Fruit fly (Drosophila melanogaster) whole organism, embryonic: ENCODE measurements around the gene CG13670.

Experiments used
- Aef1 ChIP-seq: fragments of 200-800 bp; sonication (Bioruptor generic); IDR thresholded peaks from 3 replicates; pipeline ENCODE4 v1.3.6; 2022; ENCODE audit warnings: missing biosample characterization, missing genetic modification characterization
- Atf6 ChIP-seq: fragments of 200-800 bp; sonication (Bioruptor generic); IDR thresholded peaks from 2 replicates; pipeline ENCODE4 v1.3.6; 2022; ENCODE audit warnings: missing biosample characterization, missing genetic modification characterization
- CG10321 ChIP-seq: fragments of 200-800 bp; sonication (Bioruptor generic); IDR thresholded peaks from 2 replicates; pipeline ENCODE4 v1.3.6; 2022; ENCODE audit warnings: missing biosample characterization, missing genetic modification characterization
- CG10543 ChIP-seq: fragments of 200-800 bp; sonication (Bioruptor generic); optimal IDR thresholded peaks from 3 replicates; lab custom pipeline; 2017; ENCODE audit warnings: missing biosample characterization, mild to moderate bottlenecking, missing genetic modification characterization, moderate library complexity
- CG11398 ChIP-seq: fragments of 200-800 bp; sonication (Bioruptor generic); optimal IDR thresholded peaks from 2 replicates; lab custom pipeline; 2016; ENCODE audit warnings: missing biosample characterization, missing genetic modification characterization
- CG11456 ChIP-seq: fragments of 200-800 bp; sonication (Bioruptor generic); IDR thresholded peaks from 3 replicates; pipeline ENCODE4 v1.3.6; 2022; ENCODE audit warnings: missing biosample characterization, missing genetic modification characterization
- CG12071 ChIP-seq: fragments of 200-800 bp; sonication (Bioruptor generic); optimal IDR thresholded peaks from 3 replicates; lab custom pipeline; 2018; ENCODE audit warnings: missing biosample characterization, mild to moderate bottlenecking, missing genetic modification characterization
- CG12236 ChIP-seq: fragments of 200-800 bp; sonication (Bioruptor generic); optimal IDR thresholded peaks from 2 replicates; lab custom pipeline; 2016; ENCODE audit warnings: missing biosample characterization, missing genetic modification characterization
- CG12391 ChIP-seq: fragments of 200-800 bp; sonication (Bioruptor generic); optimal IDR thresholded peaks from 3 replicates; lab custom pipeline; 2018; ENCODE audit warnings: missing biosample characterization, mild to moderate bottlenecking, missing genetic modification characterization, moderate library complexity
- CG13775 ChIP-seq: fragments of 200-800 bp; sonication (Bioruptor generic); optimal IDR thresholded peaks from 3 replicates; lab custom pipeline; 2017; ENCODE audit warnings: missing biosample characterization, mild to moderate bottlenecking, missing genetic modification characterization
- CG14710 ChIP-seq: fragments of 200-800 bp; sonication (Bioruptor generic); optimal IDR thresholded peaks from 3 replicates; lab custom pipeline; 2019; ENCODE audit warnings: missing biosample characterization, mild to moderate bottlenecking, missing genetic modification characterization, moderate library complexity
- CG15479 ChIP-seq: fragments of 200-800 bp; sonication (Bioruptor generic); optimal IDR thresholded peaks from 3 replicates; lab custom pipeline; 2019; ENCODE audit warnings: missing biosample characterization, mild to moderate bottlenecking, missing genetic modification characterization, moderate library complexity
- CG16863 ChIP-seq: fragments of 200-800 bp; sonication (Bioruptor generic); optimal IDR thresholded peaks from 3 replicates; lab custom pipeline; 2016; ENCODE audit warnings: missing biosample characterization, missing genetic modification characterization
- CG17361 ChIP-seq: fragments of 200-800 bp; sonication (Bioruptor generic); IDR thresholded peaks from 3 replicates; pipeline ENCODE4 v1.3.6; 2022; ENCODE audit warnings: missing biosample characterization, missing genetic modification characterization
- CG17912 ChIP-seq: fragments of 200-800 bp; sonication (Bioruptor generic); optimal IDR thresholded peaks from 2 replicates; lab custom pipeline; 2018; ENCODE audit warnings: missing biosample characterization, mild to moderate bottlenecking, missing genetic modification characterization
- CG18619 ChIP-seq: fragments of 200-800 bp; sonication (Bioruptor generic); optimal IDR thresholded peaks from 3 replicates; lab custom pipeline; 2017; ENCODE audit warnings: missing biosample characterization, mild to moderate bottlenecking, missing genetic modification characterization
- CG31224 ChIP-seq: fragments of 200-800 bp; sonication (Bioruptor generic); IDR thresholded peaks from 2 replicates; pipeline ENCODE4 v1.3.6; 2022; ENCODE audit warnings: missing biosample characterization, missing genetic modification characterization
- CG3163 ChIP-seq: fragments of 200-800 bp; sonication (Bioruptor generic); optimal IDR thresholded peaks from 3 replicates; lab custom pipeline; 2016; ENCODE audit warnings: missing biosample characterization, missing genetic modification characterization
- D ChIP-seq, 2 experiments: fragments of 200-800 bp in 1 of 2; fragments of >200 bp in 1 of 2; sonication (Bioruptor generic) in 1 of 2; optimal IDR thresholded peaks; 2 replicates in 1 of 2; 3 replicates in 1 of 2; lab custom pipeline; 2017; ENCODE audit warnings: mild to moderate bottlenecking in 1 of 2, missing biosample characterization in 1 of 2, missing genetic modification characterization in 1 of 2, missing genetic modification reagents in 1 of 2
- D19A ChIP-seq: fragments of 200-800 bp; optimal IDR thresholded peaks from 3 replicates; lab custom pipeline; 2019; ENCODE audit warnings: missing biosample characterization, mild to moderate bottlenecking, missing genetic modification characterization, moderate library complexity
- Dad ChIP-seq: fragments of 200-800 bp; sonication (Bioruptor generic); optimal IDR thresholded peaks from 3 replicates; lab custom pipeline; 2016; ENCODE audit warnings: missing biosample characterization, missing genetic modification characterization
- Dfd ChIP-seq, 2 experiments: fragments of >200 bp; optimal IDR thresholded peaks; 2 replicates each; lab custom pipeline; 2017; ENCODE audit warnings: missing biosample characterization in 2 of 2, missing genetic modification characterization in 2 of 2
- Fer1 ChIP-seq: fragments of 200-800 bp; sonication (Bioruptor generic); optimal IDR thresholded peaks from 2 replicates; lab custom pipeline; 2017; ENCODE audit warnings: missing biosample characterization, mild to moderate bottlenecking, missing genetic modification characterization
- H15 ChIP-seq: fragments of 200-800 bp; sonication (Bioruptor generic); IDR thresholded peaks from 3 replicates; pipeline ENCODE4 v1.3.6; 2022; ENCODE audit warnings: missing biosample characterization, missing genetic modification characterization
- H2.0 ChIP-seq: fragments of 200-800 bp; sonication (Bioruptor generic); IDR thresholded peaks from 2 replicates; pipeline ENCODE4 v1.3.6; 2022; ENCODE audit warnings: missing biosample characterization, missing genetic modification characterization
- HLH3B ChIP-seq: fragments of 200-800 bp; sonication (Bioruptor generic); IDR thresholded peaks from 2 replicates; pipeline ENCODE4 v1.3.6; 2022; ENCODE audit warnings: missing biosample characterization, missing genetic modification characterization
- Lpt ChIP-seq: fragments of >200 bp; optimal IDR thresholded peaks from 2 replicates; lab custom pipeline; 2018; ENCODE audit warnings: missing biosample characterization, missing genetic modification characterization
- Meics ChIP-seq: fragments of 200-800 bp; sonication (Bioruptor generic); optimal IDR thresholded peaks from 2 replicates; lab custom pipeline; 2017; ENCODE audit warnings: missing biosample characterization, mild to moderate bottlenecking, missing genetic modification characterization
- Myb ChIP-seq: fragments of 200-800 bp; sonication (Bioruptor generic); optimal IDR thresholded peaks from 2 replicates; lab custom pipeline; 2016; ENCODE audit warnings: missing biosample characterization, missing genetic modification characterization
- NK7.1 ChIP-seq: fragments of 200-800 bp; sonication (Bioruptor generic); optimal IDR thresholded peaks from 3 replicates; lab custom pipeline; 2016; ENCODE audit warnings: missing biosample characterization, missing genetic modification characterization
- Oaz ChIP-seq: fragments of 200-800 bp; sonication (Bioruptor generic); IDR thresholded peaks from 2 replicates; pipeline ENCODE4 v1.3.6; 2022; ENCODE audit warnings: missing biosample characterization, missing genetic modification characterization
- Oli ChIP-seq: fragments of 200-800 bp; sonication (Bioruptor generic); optimal IDR thresholded peaks from 2 replicates; lab custom pipeline; 2018; ENCODE audit warnings: missing biosample characterization, mild to moderate bottlenecking, missing genetic modification characterization, moderate library complexity
- ab ChIP-seq: fragments of 200-800 bp; sonication (Bioruptor generic); optimal IDR thresholded peaks from 2 replicates; lab custom pipeline; 2016; ENCODE audit warnings: missing biosample characterization, missing genetic modification characterization
- ac ChIP-seq: fragments of 200-800 bp; sonication (Bioruptor generic); optimal IDR thresholded peaks from 3 replicates; lab custom pipeline; 2017; ENCODE audit warnings: missing biosample characterization, mild to moderate bottlenecking, missing genetic modification characterization
- br ChIP-seq: fragments of >200 bp; optimal IDR thresholded peaks from 2 replicates; lab custom pipeline; 2017
- btn ChIP-seq: fragments of 200-800 bp; sonication (Bioruptor generic); optimal IDR thresholded peaks from 2 replicates; lab custom pipeline; 2016; ENCODE audit warnings: missing biosample characterization, missing genetic modification characterization
- cato ChIP-seq: fragments of 200-800 bp; sonication (Bioruptor generic); optimal IDR thresholded peaks from 2 replicates; lab custom pipeline; 2016; ENCODE audit warnings: missing biosample characterization, missing genetic modification characterization, borderline replicate concordance
- esg ChIP-seq: fragments of 200-800 bp; sonication (Bioruptor generic); conservative IDR thresholded peaks from 2 replicates; pipeline ENCODE4 v1.3.6; 2022; ENCODE audit warnings: missing biosample characterization, missing genetic modification characterization
- gce ChIP-seq: fragments of 200-800 bp; sonication (Bioruptor generic); IDR thresholded peaks from 3 replicates; pipeline ENCODE4 v1.3.6; 2022; ENCODE audit warnings: missing biosample characterization, missing genetic modification characterization
- gt ChIP-seq: fragments of 200-800 bp; sonication (Bioruptor generic); IDR thresholded peaks from 2 replicates; pipeline ENCODE4 v1.3.6; 2022; ENCODE audit warnings: missing biosample characterization, missing genetic modification characterization
- hkb ChIP-seq, 2 experiments: fragments of 200-800 bp in 1 of 2; fragments of >200 bp in 1 of 2; sonication (Bioruptor generic) in 1 of 2; IDR thresholded peaks in 1 of 2; optimal IDR thresholded peaks in 1 of 2; 2 replicates each; pipeline versions ENCODE4 v1.3.6 to Lab custom; 2017 to 2022; ENCODE audit warnings: missing biosample characterization in 1 of 2, missing genetic modification characterization in 1 of 2
- insv ChIP-seq, 2 experiments: fragments of 200-800 bp; sonication (Bioruptor generic); optimal IDR thresholded peaks; 3 replicates each; lab custom pipeline; 2016 to 2018; ENCODE audit warnings: missing biosample characterization in 2 of 2, missing genetic modification characterization in 2 of 2
- kah ChIP-seq: fragments of 200-800 bp; sonication (Bioruptor generic); optimal IDR thresholded peaks from 2 replicates; lab custom pipeline; 2018; ENCODE audit warnings: missing biosample characterization, mild to moderate bottlenecking, missing genetic modification characterization
- kay ChIP-seq: fragments of 200-800 bp; sonication (Bioruptor generic); optimal IDR thresholded peaks from 2 replicates; lab custom pipeline; 2016; ENCODE audit warnings: missing biosample characterization, missing genetic modification characterization
- lmd ChIP-seq: fragments of 200-800 bp; sonication (Bioruptor generic); IDR thresholded peaks from 2 replicates; pipeline ENCODE4 v1.3.6; 2022; ENCODE audit warnings: missing biosample characterization, missing genetic modification characterization
- pb ChIP-seq: fragments of 200-800 bp; sonication (Bioruptor generic); optimal IDR thresholded peaks from 3 replicates; lab custom pipeline; 2016; ENCODE audit warnings: missing biosample characterization, missing genetic modification characterization
- sc ChIP-seq, 3 experiments: fragments of >200 bp in 2 of 3; fragments of 200-800 bp in 1 of 3; sonication (Bioruptor generic) in 1 of 3; optimal IDR thresholded peaks; 2 replicates in 2 of 3; 3 replicates in 1 of 3; lab custom pipeline; 2017; ENCODE audit warnings: mild to moderate bottlenecking in 1 of 3, missing biosample characterization in 1 of 3, missing genetic modification characterization in 1 of 3, missing genetic modification reagents in 1 of 3
- scrt ChIP-seq: fragments of 200-800 bp; sonication (Bioruptor generic); optimal IDR thresholded peaks from 2 replicates; lab custom pipeline; 2018; ENCODE audit warnings: missing biosample characterization, mild to moderate bottlenecking, missing genetic modification characterization, moderate library complexity
- sima ChIP-seq: fragments of 200-800 bp; sonication (Bioruptor generic); optimal IDR thresholded peaks from 2 replicates; lab custom pipeline; 2016; ENCODE audit warnings: missing biosample characterization, missing genetic modification characterization
- so ChIP-seq: fragments of 200-800 bp; sonication (Bioruptor generic); IDR thresholded peaks from 3 replicates; pipeline ENCODE4 v1.3.6; 2022; ENCODE audit warnings: missing biosample characterization, missing genetic modification characterization
- ssp ChIP-seq: fragments of 200-800 bp; sonication (Bioruptor generic); IDR thresholded peaks from 2 replicates; pipeline ENCODE4 v1.3.6; 2022; ENCODE audit warnings: missing biosample characterization, missing genetic modification characterization

The CG13670 gene

dm6 chr3L:8358776-8359455, 38.4 kb downstream of the CG13670 start (continued):
- no peak for TF ChIP-seq sc (optimal IDR thresholded peaks at IDR 0.05; lab: Kevin White, UChicago)
- TF ChIP-seq sc (GFP tag; optimal IDR thresholded peaks at IDR 0.05; lab: Kevin White, UChicago): no peak
- no peak for TF ChIP-seq CG13775
- no peak for TF ChIP-seq ab (GFP tag; lab: Kevin White, UChicago)
- TF ChIP-seq Oli (tag; lab: Kevin White, UChicago): no peak
- no peak for TF ChIP-seq Aef1 (GFP tag; lab: Robert Waterston, UW)
- no peak for TF ChIP-seq CG10321
- no peak for TF ChIP-seq CG12236 (GFP tag; lab: Kevin White, UChicago)
- no peak for TF ChIP-seq CG12391
- TF ChIP-seq CG3163: no peak
- TF ChIP-seq NK7.1 (GFP tag; lab: Kevin White, UChicago): no peak
- no peak for TF ChIP-seq hkb (optimal IDR thresholded peaks at IDR 0.05; lab: Kevin White, UChicago)
- TF ChIP-seq hkb (GFP tag; IDR thresholded peaks at IDR 0.05; lab: Robert Waterston, UW): 0 out of 2 replicates have a peak, but pooled peaks have one; percentile 7
- no peak for TF ChIP-seq Atf6 (GFP tag; lab: Robert Waterston, UW)
- TF ChIP-seq H2.0 (GFP tag; lab: Robert Waterston, UW): no peak
- peak; percentile 5 for TF ChIP-seq kah (GFP tag; lab: Kevin White, UChicago)
- no peak for TF ChIP-seq CG17361 (GFP tag; lab: Robert Waterston, UW)
- no peak for TF ChIP-seq Myb (GFP tag; lab: Kevin White, UChicago)
- TF ChIP-seq gce: no peak
- no peak for TF ChIP-seq gt (GFP tag; lab: Robert Waterston, UW)
- TF ChIP-seq CG31224: no peak
- no peak for TF ChIP-seq CG11398
- TF ChIP-seq D19A (tag; lab: Kevin White, UChicago): no peak
- TF ChIP-seq ssp: no peak
- TF ChIP-seq Dad (GFP tag; lab: Kevin White, UChicago): no peak
- no peak for TF ChIP-seq CG15479
- TF ChIP-seq H15 (GFP tag; lab: Robert Waterston, UW): no peak
- TF ChIP-seq CG11456 (GFP tag; lab: Robert Waterston, UW): no peak
- no peak for TF ChIP-seq CG18619 (GFP tag; lab: Kevin White, UChicago)
- no peak for TF ChIP-seq Dfd (GFP tag; optimal IDR thresholded peaks at IDR 0.05; lab: Kevin White, UChicago)
- TF ChIP-seq HLH3B (GFP tag; lab: Robert Waterston, UW): no peak
- TF ChIP-seq CG16863: no peak
- no peak for TF ChIP-seq insv (GFP tag; optimal IDR thresholded peaks at IDR 0.05; lab: Kevin White, UChicago)
- no peak for TF ChIP-seq CG14710 (tag; lab: Kevin White, UChicago)
- no peak for TF ChIP-seq ac
- TF ChIP-seq cato (GFP tag; lab: Kevin White, UChicago): no peak
- TF ChIP-seq Oaz (GFP tag; lab: Robert Waterston, UW): no peak
- peak; percentile 95 for TF ChIP-seq scrt
- TF ChIP-seq Meics (GFP tag; lab: Kevin White, UChicago): no peak
- no peak for TF ChIP-seq D (optimal IDR thresholded peaks at IDR 0.05; lab: Kevin White, UChicago)
- TF ChIP-seq D (GFP tag; optimal IDR thresholded peaks at IDR 0.05; lab: Kevin White, UChicago): no peak
- no peak for TF ChIP-seq CG17912 (GFP tag; lab: Kevin White, UChicago)
- no peak for TF ChIP-seq lmd
- no peak for TF ChIP-seq sima (GFP tag; lab: Kevin White, UChicago)
- no peak for TF ChIP-seq Fer1 (GFP tag; lab: Kevin White, UChicago)
- TF ChIP-seq esg (GFP tag; lab: Robert Waterston, UW): no peak
- no peak for TF ChIP-seq so (GFP tag; lab: Robert Waterston, UW)
- no peak for TF ChIP-seq btn
- no peak for TF ChIP-seq CG12071 (GFP tag; lab: Kevin White, UChicago)
- no peak for TF ChIP-seq kay (GFP tag; lab: Kevin White, UChicago)
- no peak for TF ChIP-seq pb
- TF ChIP-seq Lpt: no peak
- TF ChIP-seq br (lab: Kevin White, UChicago): no peak
- TF ChIP-seq CG10543 (GFP tag; lab: Kevin White, UChicago): peak; percentile 76
